Worm (Caenorhabditis elegans) whole organism, L4 larva: ENCODE results near the gene C02F5.2.

ENCODE experiments used
- F44E2.7 ChIP-seq: fragments of 200-800 bp; sonication (Bioruptor generic); IDR thresholded peaks from 2 replicates; pipeline ENCODE4 v2.1.2; 2022; ENCODE audit warnings: missing genetic modification characterization, missing compliant biosample characterization
- T26A8.4 ChIP-seq: fragments of 200-800 bp; sonication (Bioruptor generic); IDR thresholded peaks from 2 replicates; pipeline ENCODE4 v1.3.6; 2022; ENCODE audit warnings: missing genetic modification characterization, missing compliant biosample characterization
- Y105C5A.15 ChIP-seq: fragments of 200-800 bp; sonication (Bioruptor generic); IDR thresholded peaks from 2 replicates; pipeline ENCODE4 v1.3.6; 2022; ENCODE audit warnings: missing genetic modification characterization, missing compliant biosample characterization
- Y48G9A.11 ChIP-seq: fragments of 200-800 bp; sonication (Bioruptor generic); IDR thresholded peaks from 2 replicates; pipeline ENCODE4 v1.3.6; 2022; ENCODE audit warnings: missing genetic modification reagents, missing genetic modification characterization, missing compliant biosample characterization
- Y5F2A.4 ChIP-seq: fragments of 200-800 bp; sonication (Bioruptor generic); optimal IDR thresholded peaks from 2 replicates; lab custom pipeline; 2018; ENCODE audit warnings: mild to moderate bottlenecking, missing genetic modification characterization, missing compliant biosample characterization
- ZK337.2 ChIP-seq: fragments of 200-800 bp; sonication (Bioruptor generic); IDR thresholded peaks from 2 replicates; pipeline ENCODE4 v1.3.6; 2022; ENCODE audit warnings: missing genetic modification reagents, missing genetic modification characterization, missing compliant biosample characterization
- aha-1 ChIP-seq: fragments of 150-350 bp; peaks from one replicate; lab custom pipeline; 2014; ENCODE audit warnings: missing biosample characterization, missing genetic modification characterization
- aly-2 ChIP-seq: sonication (generic microtip); optimal IDR thresholded peaks from 2 replicates; lab custom pipeline; 2018; ENCODE audit warnings: missing biosample characterization, missing genetic modification characterization
- ceh-20 ChIP-seq: fragments of 200-800 bp; sonication (Bioruptor generic); IDR thresholded peaks from 2 replicates; pipeline ENCODE4 v1.3.6; 2022; ENCODE audit warnings: missing genetic modification reagents, missing genetic modification characterization, missing compliant biosample characterization
- ces-1 ChIP-seq: fragments of 150-350 bp; sonication (generic microtip); optimal IDR thresholded peaks from 4 replicates; lab custom pipeline; 2014; ENCODE audit warnings: missing biosample characterization, missing genetic modification reagents, missing genetic modification characterization
- cey-2 ChIP-seq: sonication (generic microtip); optimal IDR thresholded peaks from 3 replicates; lab custom pipeline; 2017; ENCODE audit warnings: missing genetic modification characterization, mild to moderate bottlenecking, missing compliant biosample characterization, antibody characterized with exemption, borderline replicate concordance; ENCODE audit not compliant: insufficient read depth
- daf-12 ChIP-seq: fragments of 150-350 bp; optimal IDR thresholded peaks from 2 replicates; lab custom pipeline; 2014; ENCODE audit warnings: missing biosample characterization, missing genetic modification reagents, missing genetic modification characterization
- daf-8 ChIP-seq: fragments of 200-800 bp; sonication (Bioruptor generic); IDR thresholded peaks from 2 replicates; pipeline ENCODE4 v1.3.6; 2022; ENCODE audit warnings: missing genetic modification characterization, missing compliant biosample characterization
- fkh-10 ChIP-seq: fragments of 150-350 bp; optimal IDR thresholded peaks from 2 replicates; lab custom pipeline; 2014; ENCODE audit warnings: missing biosample characterization, missing genetic modification reagents, missing genetic modification characterization
- hlh-11 ChIP-seq: fragments of 200-800 bp; sonication (Bioruptor generic); optimal IDR thresholded peaks from 2 replicates; lab custom pipeline; 2018; ENCODE audit warnings: mild to moderate bottlenecking, missing genetic modification characterization, missing compliant biosample characterization
- hlh-30 ChIP-seq: sonication (generic microtip); optimal IDR thresholded peaks from 2 replicates; lab custom pipeline; 2017; ENCODE audit warnings: antibody characterized with exemption, mild to moderate bottlenecking, missing genetic modification characterization, missing compliant biosample characterization; ENCODE audit not compliant: insufficient read depth
- lin-1 ChIP-seq: fragments of 200-800 bp; sonication (Bioruptor generic); IDR thresholded peaks from 2 replicates; pipeline ENCODE4 v1.3.6; 2022; ENCODE audit warnings: missing genetic modification reagents, missing genetic modification characterization, missing compliant biosample characterization
- lin-15B ChIP-seq: fragments of 150-350 bp; sonication (generic microtip); optimal IDR thresholded peaks from 3 replicates; lab custom pipeline; 2014; ENCODE audit warnings: missing biosample characterization, missing genetic modification characterization
- lin-39 ChIP-seq: fragments of 150-350 bp; optimal IDR thresholded peaks from 2 replicates; lab custom pipeline; 2014; ENCODE audit warnings: missing biosample characterization, missing genetic modification reagents, missing genetic modification characterization
- lir-3 ChIP-seq: sonication (generic microtip); optimal IDR thresholded peaks from 2 replicates; lab custom pipeline; 2016; ENCODE audit warnings: mild to moderate bottlenecking, missing genetic modification characterization, missing compliant biosample characterization
- lsy-2 ChIP-seq, 2 experiments: fragments of 150-350 bp in 1 of 2; sonication (generic microtip) in 1 of 2; optimal IDR thresholded peaks; 2 replicates each; lab custom pipeline; 2014 to 2017; ENCODE audit warnings: missing biosample characterization in 2 of 2, missing genetic modification characterization in 2 of 2
- mdl-1 ChIP-seq, 2 experiments: fragments of 150-350 bp in 1 of 2; sonication (generic microtip) in 1 of 2; optimal IDR thresholded peaks; 2 replicates each; lab custom pipeline; 2014 to 2017; ENCODE audit warnings: missing biosample characterization in 2 of 2, missing genetic modification characterization in 2 of 2
- mdt-29 ChIP-seq: fragments of 200-800 bp; sonication (Bioruptor generic); IDR thresholded peaks from 2 replicates; pipeline ENCODE4 v1.3.6; 2022; ENCODE audit warnings: missing genetic modification reagents, missing genetic modification characterization, missing compliant biosample characterization
- mep-1 ChIP-seq: fragments of 150-350 bp; sonication (generic microtip); optimal IDR thresholded peaks from 3 replicates; lab custom pipeline; 2014; ENCODE audit warnings: missing biosample characterization, missing genetic modification characterization
- mes-2 ChIP-seq: sonication (generic microtip); optimal IDR thresholded peaks from 2 replicates; lab custom pipeline; 2016; ENCODE audit warnings: missing genotype, mild to moderate bottlenecking, missing genetic modification characterization, missing compliant biosample characterization; ENCODE audit not compliant: poor library complexity, severe bottlenecking
- mxl-3 ChIP-seq: fragments of 200-800 bp; sonication (Bioruptor generic); optimal IDR thresholded peaks from 2 replicates; lab custom pipeline; 2018; ENCODE audit warnings: mild to moderate bottlenecking, missing genetic modification characterization, missing compliant biosample characterization
- nhr-11 ChIP-seq: fragments of 150-350 bp; optimal IDR thresholded peaks from 2 replicates; lab custom pipeline; 2014; ENCODE audit warnings: missing biosample characterization, missing genetic modification characterization
- nhr-237 ChIP-seq: sonication (generic microtip); optimal IDR thresholded peaks from 2 replicates; lab custom pipeline; 2017; ENCODE audit warnings: missing biosample characterization, missing genetic modification characterization
- nhr-41 ChIP-seq: fragments of 200-800 bp; sonication (Bioruptor generic); IDR thresholded peaks from 2 replicates; pipeline ENCODE4 v1.3.6; 2022; ENCODE audit warnings: missing genetic modification reagents, missing genetic modification characterization, missing compliant biosample characterization
- nhr-42 ChIP-seq: fragments of 200-800 bp; sonication (Bioruptor generic); IDR thresholded peaks from 2 replicates; pipeline ENCODE4 v1.3.6; 2022; ENCODE audit warnings: missing genetic modification characterization, missing compliant biosample characterization
- nhr-48 ChIP-seq: sonication (generic microtip); optimal IDR thresholded peaks from 2 replicates; lab custom pipeline; 2016; ENCODE audit warnings: mild to moderate bottlenecking, missing genetic modification characterization, missing compliant biosample characterization
- nhr-6 ChIP-seq: fragments of 150-350 bp; optimal IDR thresholded peaks from 2 replicates; lab custom pipeline; 2014; ENCODE audit warnings: missing biosample characterization, missing genetic modification characterization
- nhr-76 ChIP-seq: fragments of 150-350 bp; optimal IDR thresholded peaks from 2 replicates; lab custom pipeline; 2014; ENCODE audit warnings: missing biosample characterization, missing genetic modification characterization
- pqm-1 ChIP-seq: sonication (generic microtip); optimal IDR thresholded peaks from 2 replicates; lab custom pipeline; 2017; ENCODE audit warnings: missing biosample characterization, missing genetic modification characterization
- skn-1 ChIP-seq: fragments of 150-350 bp; optimal IDR thresholded peaks from 2 replicates; lab custom pipeline; 2014; ENCODE audit warnings: missing biosample characterization, missing genetic modification characterization
- spr-1 ChIP-seq: sonication (generic microtip); optimal IDR thresholded peaks from 2 replicates; lab custom pipeline; 2016; ENCODE audit warnings: mild to moderate bottlenecking, missing genetic modification characterization, missing compliant biosample characterization
- unc-130 ChIP-seq: sonication (generic microtip); optimal IDR thresholded peaks from 2 replicates; lab custom pipeline; 2016; ENCODE audit warnings: missing genetic modification reagents, missing genetic modification characterization, missing compliant biosample characterization
- unc-62 ChIP-seq, 3 experiments: fragments of 150-350 bp in 1 of 3; sonication (generic microtip); optimal IDR thresholded peaks in 2 of 3; peaks in 1 of 3; 1 replicate in 1 of 3; 2 replicates in 2 of 3; lab custom pipeline; 2014 to 2017; ENCODE audit warnings: missing biosample characterization in 3 of 3, missing genetic modification characterization in 3 of 3, missing genetic modification reagents in 3 of 3, missing genotype in 1 of 3
- vab-7 ChIP-seq: fragments of 200-800 bp; sonication (Bioruptor generic); IDR thresholded peaks from 2 replicates; pipeline ENCODE4 v1.3.6; 2022; ENCODE audit warnings: missing genetic modification reagents, missing genetic modification characterization, missing compliant biosample characterization
- zfp-2 ChIP-seq: sonication (generic microtip); optimal IDR thresholded peaks from 2 replicates; lab custom pipeline; 2016; ENCODE audit warnings: mild to moderate bottlenecking, missing genetic modification characterization, missing compliant biosample characterization
- zip-11 ChIP-seq: fragments of 200-800 bp; sonication (Bioruptor generic); IDR thresholded peaks from 2 replicates; pipeline ENCODE4 v1.3.6; 2022; ENCODE audit warnings: missing genetic modification characterization, missing compliant biosample characterization
- ztf-11 ChIP-seq: fragments of 150-350 bp; optimal IDR thresholded peaks from 2 replicates; lab custom pipeline; 2014; ENCODE audit warnings: missing biosample characterization, missing genetic modification characterization

Gene C02F5.2

ce11 chrIII:8280352-8280751 is 30.9 kb downstream of the C02F5.2 start:
- TF ChIP-seq mxl-3 (GFP tag; lab: Kevin White, UChicago) (no peak), zip-11 (no peak), zfp-2 (tag; lab: Kevin White, UChicago) (no peak), hlh-11 (no peak), unc-62 (GFP tag; optimal IDR thresholded peaks at IDR 0.05 in 1 of 2; lab: Kevin White, UChicago) (peak in 1 of 2 experiments; percentile 94), unc-62 (tag; optimal IDR thresholded peaks at IDR 0.05; lab: Kevin White, UChicago) (no peak), aha-1 (peak; percentile 99), F44E2.7 (GFP tag; lab: Robert Waterston, UW) (no peak), Y5F2A.4 (GFP tag; lab: Kevin White, UChicago) (no peak), aly-2 (tag; lab: Kevin White, UChicago) (no peak)

- TF ChIP-seq nhr-237 (tag; lab: Kevin White, UChicago) (no peak), unc-62 (GFP tag; optimal IDR thresholded peaks at IDR 0.05 in 1 of 2; lab: Kevin White, UChicago) (peak in 1 of 2 experiments; percentile 92), unc-62 (tag; optimal IDR thresholded peaks at IDR 0.05; lab: Kevin White, UChicago) (no peak)
Observed at ce11 chrIII:8281310-8281709, 31.9 kb downstream of the C02F5.2 start.

- TF ChIP-seq lin-1 (GFP tag; lab: Robert Waterston, UW) (no peak), zip-11 (no peak), lir-3 (no peak), lsy-2 (tag; optimal IDR thresholded peaks at IDR 0.05; lab: Kevin White, UChicago) (no peak), mdt-29 (GFP tag; lab: Robert Waterston, UW) (no peak), T26A8.4 (GFP tag; lab: Robert Waterston, UW) (no peak), lin-39 (tag; lab: Kevin White, UChicago) (no peak), ces-1 (GFP tag; lab: Kevin White, UChicago) (no peak)
- TF ChIP-seq, all 104 proteins: peak for 0
Observed at ce11 chrIII:8283525-8283924, 34.1 kb downstream of the C02F5.2 start.

ce11 chrIII:8286003-8286402 is 36.6 kb downstream of the C02F5.2 start:
- TF ChIP-seq fkh-10 (peak; percentile 54), skn-1 (tag; lab: Kevin White, UChicago) (no peak)
- TF ChIP-seq, all 104 proteins: peak for 1

- no peak for TF ChIP-seq Y105C5A.15
- TF ChIP-seq mdl-1 (tag; optimal IDR thresholded peaks at IDR 0.05; lab: Kevin White, UChicago): no peak
- TF ChIP-seq pqm-1 (tag; lab: Kevin White, UChicago): no peak
Observed at ce11 chrIII:8286824-8287223, 37.4 kb downstream of the C02F5.2 start.

- TF ChIP-seq ceh-20 (peak; percentile 55; the same call in 1 of the 2 replicates), mep-1 (tag; lab: Kevin White, UChicago) (peak; percentile 9), aha-1 (peak; percentile 94), nhr-11 (tag; lab: Kevin White, UChicago) (peak; percentile 3), hlh-11 (peak; percentile 57), ZK337.2 (no peak), zip-11 (no peak), nhr-6 (tag; lab: Kevin White, UChicago) (no peak), daf-12 (tag; lab: Kevin White, UChicago) (no peak), cey-2 (no peak), daf-8 (GFP tag; lab: Robert Waterston, UW) (no peak), mes-2 (peak; percentile 37), nhr-48 (tag; lab: Kevin White, UChicago) (no peak), lin-15B (tag; lab: Kevin White, UChicago) (no peak), mdl-1 (tag; optimal IDR thresholded peaks at IDR 0.05; lab: Kevin White, UChicago) (no peak), spr-1 (tag; lab: Kevin White, UChicago) (no peak), hlh-30 (peak; percentile 3), nhr-76 (tag; lab: Kevin White, UChicago) (no peak), Y48G9A.11 (GFP tag; lab: Robert Waterston, UW) (no peak), pqm-1 (tag; lab: Kevin White, UChicago) (no peak), unc-130 (GFP tag; lab: Kevin White, UChicago) (no peak), nhr-42 (GFP tag; lab: Robert Waterston, UW) (no peak), vab-7 (no peak), nhr-41 (GFP tag; lab: Robert Waterston, UW) (no peak), ztf-11 (tag; lab: Kevin White, UChicago) (no peak)
Observed at ce11 chrIII:8287519-8287918, 38.1 kb downstream of the C02F5.2 start.
